Worm (Caenorhabditis elegans): ENCODE data around the gene cyp-25A1.

cyp-25A1 gene

ce11 chrIII:3876197-3876897 is 44.0 kb downstream of the cyp-25A1 start:
- TF ChIP-seq cebp-2 (GFP tag; IDR thresholded peaks at IDR 0.05) (0 out of 2 replicates have a peak, but pooled peaks have one; percentile 34), ceh-79 (tag; optimal IDR thresholded peaks at IDR 0.05) (no peak), nhr-80 (tag; optimal IDR thresholded peaks at IDR 0.05) (peak; percentile 9), madf-3 (GFP tag; IDR thresholded peaks at IDR 0.05) (no peak), egl-18 (GFP tag; IDR thresholded peaks at IDR 0.05) (no peak), ekl-4 (GFP tag; IDR thresholded peaks at IDR 0.05) (no peak)

ce11 chrIII:3878986-3879756 is 46.8 kb downstream of the cyp-25A1 start:
- no peak for TF ChIP-seq snpc-4 (GFP tag; optimal IDR thresholded peaks at IDR 0.05)
- peak in 2 of 4 experiments; percentile 20 to 40 for TF ChIP-seq snpc-4 (tag; optimal IDR thresholded peaks at IDR 0.05)
- TF ChIP-seq hsf-1 (GFP tag; IDR thresholded peaks at IDR 0.05) = no peak
- no peak for TF ChIP-seq cebp-1 (GFP tag; IDR thresholded peaks at IDR 0.05)
- peak; percentile 75 for TF ChIP-seq cebp-1 (tag; optimal IDR thresholded peaks at IDR 0.05)

ce11 chrIII:3883146-3883545 is 50.8 kb downstream of the cyp-25A1 start:
- TF ChIP-seq ceh-27 (GFP tag; optimal IDR thresholded peaks at IDR 0.05) (no peak), hmg-1.2 (GFP tag; IDR thresholded peaks at IDR 0.05) (0 out of 2 replicates have a peak, but pooled peaks have one; percentile 12), F52B5.7 (tag; optimal IDR thresholded peaks at IDR 0.05) (no peak)
